Worm (Caenorhabditis elegans): Measurements from ENCODE around the gene mrpl-1.

mrpl-1 gene

ce11 chrIV:7727258-7727657, 17.8 kb upstream of the mrpl-1 start:
- TF ChIP-seq ztf-23 (GFP tag; IDR thresholded peaks at IDR 0.05): no peak
- TF ChIP-seq T22C8.4 (GFP tag; IDR thresholded peaks at IDR 0.05): no peak
- no peak for TF ChIP-seq med-1 (GFP tag; optimal IDR thresholded peaks at IDR 0.05; ENCODE audit: insufficient read depth)
- TF ChIP-seq ztf-29 (GFP tag; IDR thresholded peaks at IDR 0.05): no peak
- no peak for TF ChIP-seq tab-1 (GFP tag; IDR thresholded peaks at IDR 0.05)
- no peak for TF ChIP-seq cog-1 (tag; optimal IDR thresholded peaks at IDR 0.05)
- no peak for TF ChIP-seq klf-2 (GFP tag; conservative IDR thresholded peaks at IDR 0.05)
- TF ChIP-seq ref-1 (GFP tag; conservative IDR thresholded peaks at IDR 0.05): no peak
- TF ChIP-seq flt-1 (GFP tag; IDR thresholded peaks at IDR 0.05): no peak

ce11 chrIV:7726325-7726724, 16.8 kb upstream of the mrpl-1 start, which contains the start of gene C50F7.5:
Gene C50F7.5, plus strand, starts transcription at chrIV:7726719.
- TF ChIP-seq med-1 (GFP tag; optimal IDR thresholded peaks at IDR 0.05; ENCODE audit: insufficient read depth) (no peak), ztf-29 (GFP tag; IDR thresholded peaks at IDR 0.05) (no peak), klf-2 (GFP tag; conservative IDR thresholded peaks at IDR 0.05) (no peak), cog-1 (tag; optimal IDR thresholded peaks at IDR 0.05) (no peak), flt-1 (GFP tag; IDR thresholded peaks at IDR 0.05) (no peak), ref-1 (GFP tag; conservative IDR thresholded peaks at IDR 0.05) (no peak), ztf-23 (GFP tag; IDR thresholded peaks at IDR 0.05) (no peak), tab-1 (GFP tag; IDR thresholded peaks at IDR 0.05) (no peak), T22C8.4 (GFP tag; IDR thresholded peaks at IDR 0.05) (no peak)

- TF ChIP-seq flt-1 (GFP tag; IDR thresholded peaks at IDR 0.05): no peak
- TF ChIP-seq ztf-29 (GFP tag; IDR thresholded peaks at IDR 0.05): no peak
- TF ChIP-seq cog-1 (tag; optimal IDR thresholded peaks at IDR 0.05): no peak
- TF ChIP-seq tab-1 (GFP tag; IDR thresholded peaks at IDR 0.05): no peak
- TF ChIP-seq ref-1 (GFP tag; conservative IDR thresholded peaks at IDR 0.05): no peak
- no peak for TF ChIP-seq klf-2 (GFP tag; conservative IDR thresholded peaks at IDR 0.05)
- no peak for TF ChIP-seq ztf-23 (GFP tag; IDR thresholded peaks at IDR 0.05)
- no peak for TF ChIP-seq T22C8.4 (GFP tag; IDR thresholded peaks at IDR 0.05)
- TF ChIP-seq med-1 (GFP tag; optimal IDR thresholded peaks at IDR 0.05; ENCODE audit: insufficient read depth): no peak
Measured at ce11 chrIV:7724912-7725311, 15.4 kb upstream of the mrpl-1 start.

ce11 chrIV:7723555-7723954, 14.1 kb upstream of the mrpl-1 start:
- TF ChIP-seq tab-1 (GFP tag; IDR thresholded peaks at IDR 0.05) (no peak), flt-1 (GFP tag; IDR thresholded peaks at IDR 0.05) (no peak)

- TF ChIP-seq T22C8.4 (GFP tag; IDR thresholded peaks at IDR 0.05): no peak
- TF ChIP-seq cog-1 (tag; optimal IDR thresholded peaks at IDR 0.05): no peak
- TF ChIP-seq med-1 (GFP tag; optimal IDR thresholded peaks at IDR 0.05; ENCODE audit: insufficient read depth): no peak
- TF ChIP-seq ztf-23 (GFP tag; IDR thresholded peaks at IDR 0.05): no peak
- no peak for TF ChIP-seq flt-1 (GFP tag; IDR thresholded peaks at IDR 0.05)
Measured at ce11 chrIV:7722806-7723205, 13.3 kb upstream of the mrpl-1 start, which contains the start of gene C50F7.6. Gene C50F7.6, minus strand, starts transcription at chrIV:7723199.

ce11 chrIV:7717916-7718315, 8.4 kb upstream of the mrpl-1 start, which contains the start of gene F33D4.6:
Gene F33D4.6, minus strand, starts transcription at chrIV:7718016.
- TF ChIP-seq med-1 (GFP tag; optimal IDR thresholded peaks at IDR 0.05; ENCODE audit: insufficient read depth) (no peak), klf-2 (GFP tag; conservative IDR thresholded peaks at IDR 0.05) (no peak), ref-1 (GFP tag; conservative IDR thresholded peaks at IDR 0.05) (no peak), T22C8.4 (GFP tag; IDR thresholded peaks at IDR 0.05) (no peak), ztf-29 (GFP tag; IDR thresholded peaks at IDR 0.05) (no peak), cog-1 (tag; optimal IDR thresholded peaks at IDR 0.05) (no peak), ztf-23 (GFP tag; IDR thresholded peaks at IDR 0.05) (no peak), flt-1 (GFP tag; IDR thresholded peaks at IDR 0.05) (no peak), tab-1 (GFP tag; IDR thresholded peaks at IDR 0.05) (no peak)

- no peak for TF ChIP-seq cog-1 (tag; optimal IDR thresholded peaks at IDR 0.05)
- TF ChIP-seq ztf-23 (GFP tag; IDR thresholded peaks at IDR 0.05): no peak
- no peak for TF ChIP-seq T22C8.4 (GFP tag; IDR thresholded peaks at IDR 0.05)
- TF ChIP-seq med-1 (GFP tag; optimal IDR thresholded peaks at IDR 0.05; ENCODE audit: insufficient read depth): no peak
- TF ChIP-seq ztf-29 (GFP tag; IDR thresholded peaks at IDR 0.05): no peak
- no peak for TF ChIP-seq ref-1 (GFP tag; conservative IDR thresholded peaks at IDR 0.05)
- TF ChIP-seq klf-2 (GFP tag; conservative IDR thresholded peaks at IDR 0.05): no peak
- TF ChIP-seq flt-1 (GFP tag; IDR thresholded peaks at IDR 0.05): no peak
- no peak for TF ChIP-seq tab-1 (GFP tag; IDR thresholded peaks at IDR 0.05)
Measured at ce11 chrIV:7712252-7712651, 2.8 kb upstream of the mrpl-1 start.

- TF ChIP-seq T22C8.4 (GFP tag; IDR thresholded peaks at IDR 0.05): no peak
- no peak for TF ChIP-seq flt-1 (GFP tag; IDR thresholded peaks at IDR 0.05)
Measured at ce11 chrIV:7710824-7711223, 1.3 kb upstream of the mrpl-1 start, which contains the start of gene nhr-8. Gene nhr-8, plus strand, starts transcription at chrIV:7710983.

- TF ChIP-seq med-1 (GFP tag; optimal IDR thresholded peaks at IDR 0.05; ENCODE audit: insufficient read depth): no peak
Measured at ce11 chrIV:7706805-7707204, 2.7 kb downstream of the mrpl-1 start, which contains the start of gene F33D4.4. Gene F33D4.4, minus strand, starts transcription at chrIV:7706905.

- TF ChIP-seq ref-1 (GFP tag; conservative IDR thresholded peaks at IDR 0.05) (no peak), ztf-23 (GFP tag; IDR thresholded peaks at IDR 0.05) (no peak), cog-1 (tag; optimal IDR thresholded peaks at IDR 0.05) (no peak), tab-1 (GFP tag; IDR thresholded peaks at IDR 0.05) (no peak), flt-1 (GFP tag; IDR thresholded peaks at IDR 0.05) (no peak)
Measured at ce11 chrIV:7698320-7698719, 11.2 kb downstream of the mrpl-1 start, which contains the start of gene flp-13. Gene flp-13, minus strand, starts transcription at chrIV:7698420.

ce11 chrIV:7692451-7692850, 17.1 kb downstream of the mrpl-1 start:
- TF ChIP-seq med-1 (GFP tag; optimal IDR thresholded peaks at IDR 0.05; ENCODE audit: insufficient read depth): no peak
- TF ChIP-seq cog-1 (tag; optimal IDR thresholded peaks at IDR 0.05): no peak
- no peak for TF ChIP-seq klf-2 (GFP tag; conservative IDR thresholded peaks at IDR 0.05)
- no peak for TF ChIP-seq flt-1 (GFP tag; IDR thresholded peaks at IDR 0.05)
- no peak for TF ChIP-seq T22C8.4 (GFP tag; IDR thresholded peaks at IDR 0.05)
- no peak for TF ChIP-seq ztf-23 (GFP tag; IDR thresholded peaks at IDR 0.05)
- no peak for TF ChIP-seq tab-1 (GFP tag; IDR thresholded peaks at IDR 0.05)
- TF ChIP-seq ref-1 (GFP tag; conservative IDR thresholded peaks at IDR 0.05): no peak
- TF ChIP-seq ztf-29 (GFP tag; IDR thresholded peaks at IDR 0.05): no peak
